Fruit fly (Drosophila melanogaster): Measurements from ENCODE around the gene Fum2.

Fum2 gene

dm6 chrX:6696467-6696866 is 14.9 kb downstream of the Fum2 start (continued):
- peak; percentile 32; the same call in 1 of the 2 replicates for TF ChIP-seq Oaz (GFP tag; IDR thresholded peaks at IDR 0.05)
- TF ChIP-seq tap (tag; optimal IDR thresholded peaks at IDR 0.05): peak; percentile 54
- TF ChIP-seq Ssrp (tag; optimal IDR thresholded peaks at IDR 0.05): peak; percentile 30
- TF ChIP-seq esg (GFP tag; conservative IDR thresholded peaks at IDR 0.05): peak; percentile 59
- TF ChIP-seq CG11085 (GFP tag; IDR thresholded peaks at IDR 0.05): no peak
- TF ChIP-seq maf-S (GFP tag; optimal IDR thresholded peaks at IDR 0.05): no peak
- peak; percentile 65 for TF ChIP-seq CG11723 (GFP tag; optimal IDR thresholded peaks at IDR 0.05)
- peak; percentile 71 for TF ChIP-seq CG7839 (tag; optimal IDR thresholded peaks at IDR 0.05)
- 0 out of 2 replicates have a peak, but pooled peaks have one; percentile 38 for TF ChIP-seq rib (GFP tag; IDR thresholded peaks at IDR 0.05)
- TF ChIP-seq caup (GFP tag; optimal IDR thresholded peaks at IDR 0.05; ENCODE audit: severe bottlenecking): peak; percentile 67
- peak; percentile 39 for TF ChIP-seq Vsx1 (GFP tag; optimal IDR thresholded peaks at IDR 0.05)
- TF ChIP-seq CG8290 (GFP tag; optimal IDR thresholded peaks at IDR 0.05): no peak
- TF ChIP-seq CG8290 (tag; optimal IDR thresholded peaks at IDR 0.05): peak in 1 of 2 experiments; percentile 13
- no peak for TF ChIP-seq CG34422 (GFP tag; IDR thresholded peaks at IDR 0.05)
- no peak for TF ChIP-seq CG15073 (GFP tag; optimal IDR thresholded peaks at IDR 0.05)
- peak; percentile 75 for TF ChIP-seq sug (tag; optimal IDR thresholded peaks at IDR 0.05)
- TF ChIP-seq CG34224 (GFP tag; IDR thresholded peaks at IDR 0.05; ENCODE audit: partially characterized antibody): no peak
- TF ChIP-seq CG30020 (tag; optimal IDR thresholded peaks at IDR 0.05): no peak
- TF ChIP-seq Adf1 (GFP tag; IDR thresholded peaks at IDR 0.05): no peak
- no peak for TF ChIP-seq ro (GFP tag; IDR thresholded peaks at IDR 0.05)
- TF ChIP-seq Trl (optimal IDR thresholded peaks at IDR 0.05): no peak
- peak; percentile 28 for TF ChIP-seq Trl (GFP tag; optimal IDR thresholded peaks at IDR 0.05)
- peak; percentile 13 for TF ChIP-seq gsb-n (tag; optimal IDR thresholded peaks at IDR 0.05)
- TF ChIP-seq CG7928 (GFP tag; optimal IDR thresholded peaks at IDR 0.05): no peak
- no peak for TF ChIP-seq BEAF-32 (GFP tag; optimal IDR thresholded peaks at IDR 0.05)
- TF ChIP-seq CG18011 (GFP tag; optimal IDR thresholded peaks at IDR 0.05): peak; percentile 46
- peak; percentile 54 for TF ChIP-seq nmo (GFP tag; optimal IDR thresholded peaks at IDR 0.05)
- TF ChIP-seq CG11456 (GFP tag; IDR thresholded peaks at IDR 0.05): peak; percentile 59; the same call in 1 of the 3 replicates
- TF ChIP-seq Pdp1 (GFP tag; optimal IDR thresholded peaks at IDR 0.05): peak; percentile 36 to 56
- TF ChIP-seq otp (GFP tag; IDR thresholded peaks at IDR 0.05): peak; percentile 65; the same call in 1 of the 3 replicates
- TF ChIP-seq gcm2 (GFP tag; optimal IDR thresholded peaks at IDR 0.05): peak; percentile 51
- peak; percentile 45 for TF ChIP-seq run (tag; optimal IDR thresholded peaks at IDR 0.05)
- TF ChIP-seq Hr39 (optimal IDR thresholded peaks at IDR 0.05): no peak
- no peak for TF ChIP-seq Sin3A (optimal IDR thresholded peaks at IDR 0.05)
- peak; percentile 60 for TF ChIP-seq Hsf (GFP tag; optimal IDR thresholded peaks at IDR 0.05)
- peak; percentile 51 for TF ChIP-seq CG14667 (GFP tag; IDR thresholded peaks at IDR 0.05)
- no peak for TF ChIP-seq bigmax (GFP tag; optimal IDR thresholded peaks at IDR 0.05)
- TF ChIP-seq Doc3 (GFP tag; IDR thresholded peaks at IDR 0.05; ENCODE audit: partially characterized antibody): no peak
- TF ChIP-seq prd (optimal IDR thresholded peaks at IDR 0.05): no peak
- peak; percentile 63 for TF ChIP-seq prd (GFP tag; IDR thresholded peaks at IDR 0.05)
- TF ChIP-seq pnt (GFP tag; optimal IDR thresholded peaks at IDR 0.05): peak; percentile 34
- TF ChIP-seq CG12219 (GFP tag; optimal IDR thresholded peaks at IDR 0.05): peak; percentile 46
- TF ChIP-seq Hey (tag; optimal IDR thresholded peaks at IDR 0.05): no peak
- peak; percentile 86 for TF ChIP-seq ci (GFP tag; IDR thresholded peaks at IDR 0.05)
- TF ChIP-seq tio (GFP tag; optimal IDR thresholded peaks at IDR 0.05): no peak
- TF ChIP-seq ham (GFP tag; IDR thresholded peaks at IDR 0.05): no peak
- TF ChIP-seq CG12769 (tag; optimal IDR thresholded peaks at IDR 0.05): no peak
- TF ChIP-seq gem (tag; optimal IDR thresholded peaks at IDR 0.05): peak; percentile 79
- TF ChIP-seq Hmr (GFP tag; optimal IDR thresholded peaks at IDR 0.05): peak; percentile 87
- peak; percentile 39 for TF ChIP-seq CG1647 (GFP tag; optimal IDR thresholded peaks at IDR 0.05)
- TF ChIP-seq CG7745 (tag; optimal IDR thresholded peaks at IDR 0.05): no peak
- TF ChIP-seq Stat92E (GFP tag; optimal IDR thresholded peaks at IDR 0.05): no peak
